Fruit fly (Drosophila melanogaster): ENCODE data around the gene mnd.

The mnd gene

dm6 chr3L:14999284-15000019 is 14.6 kb downstream of the mnd start, which contains the start of the genes mRpL39 and Prosbeta2 (continued):
- TF ChIP-seq CG10669 (GFP tag; optimal IDR thresholded peaks at IDR 0.05) (peak; percentile 29), Sox14 (GFP tag; optimal IDR thresholded peaks at IDR 0.05) (no peak), CG4318 (GFP tag; optimal IDR thresholded peaks at IDR 0.05) (no peak), CG11294 (GFP tag; IDR thresholded peaks at IDR 0.05) (peak; percentile 56; the same call in 1 of the 2 replicates), Smox (GFP tag; optimal IDR thresholded peaks at IDR 0.05) (no peak), dac (GFP tag; optimal IDR thresholded peaks at IDR 0.05) (no peak), CG6808 (GFP tag; optimal IDR thresholded peaks at IDR 0.05) (no peak), Hr38 (GFP tag; optimal IDR thresholded peaks at IDR 0.05) (no peak), salr (GFP tag; optimal IDR thresholded peaks at IDR 0.05) (no peak), Ets21C (GFP tag; optimal IDR thresholded peaks at IDR 0.05) (no peak), cyc (GFP tag; optimal IDR thresholded peaks at IDR 0.05) (peak; percentile 38), Blimp-1 (GFP tag; optimal IDR thresholded peaks at IDR 0.05) (no peak), CG10631 (GFP tag; optimal IDR thresholded peaks at IDR 0.05) (peak; percentile 63), esn (GFP tag; optimal IDR thresholded peaks at IDR 0.05) (peak; percentile 35), CG34406 (GFP tag; optimal IDR thresholded peaks at IDR 0.05) (no peak), CG8119 (GFP tag; IDR thresholded peaks at IDR 0.05) (no peak; the same call in 2 of the 3 replicates), Sox102F (GFP tag; optimal IDR thresholded peaks at IDR 0.05) (no peak), CG8319 (GFP tag; optimal IDR thresholded peaks at IDR 0.05) (no peak), Hr4 (GFP tag; optimal IDR thresholded peaks at IDR 0.05) (no peak), svp (GFP tag) (peak; percentile 55), CG1621 (tag; optimal IDR thresholded peaks at IDR 0.05) (no peak), CG3032 (tag; optimal IDR thresholded peaks at IDR 0.05) (peak; percentile 78), Eip93F (GFP tag; optimal IDR thresholded peaks at IDR 0.05) (no peak), OdsH (GFP tag; optimal IDR thresholded peaks at IDR 0.05) (no peak)

DNA sequence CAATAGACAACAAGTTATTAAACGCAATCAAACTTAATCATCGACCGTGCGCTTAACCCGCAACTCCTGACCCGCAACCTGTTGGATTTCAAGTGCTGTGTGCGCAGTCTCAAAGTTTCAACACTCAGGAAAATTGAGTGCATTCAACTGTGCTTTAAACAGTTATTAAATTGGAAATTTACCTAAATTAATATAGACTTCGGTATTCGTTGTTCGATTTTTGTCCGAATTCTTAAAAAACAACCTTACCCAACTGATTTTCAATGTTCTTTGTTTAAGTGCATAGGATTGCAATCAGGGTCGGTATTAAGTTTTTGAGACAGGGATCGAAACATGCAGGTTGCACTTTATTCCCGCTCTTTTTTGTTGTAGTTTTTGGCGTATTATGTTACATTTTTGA is 20.2 kb downstream of the mnd start:
- TF ChIP-seq fd85E (GFP tag; optimal IDR thresholded peaks at IDR 0.05) (no peak), Met (GFP tag; optimal IDR thresholded peaks at IDR 0.05) (peak; percentile 60), topi (GFP tag; optimal IDR thresholded peaks at IDR 0.05) (peak; percentile 56), CG8632 (GFP tag; optimal IDR thresholded peaks at IDR 0.05) (peak; percentile 6), CG3032 (tag; optimal IDR thresholded peaks at IDR 0.05) (peak; percentile 16), CG6792 (GFP tag; optimal IDR thresholded peaks at IDR 0.05) (peak; percentile 32), salr (GFP tag; optimal IDR thresholded peaks at IDR 0.05) (peak in 1 of 2 experiments; percentile 6), dac (GFP tag; optimal IDR thresholded peaks at IDR 0.05) (peak; percentile 9), CG31627 (GFP tag; optimal IDR thresholded peaks at IDR 0.05) (peak; percentile 39), Sox15 (GFP tag; optimal IDR thresholded peaks at IDR 0.05) (no peak), vri (GFP tag; optimal IDR thresholded peaks at IDR 0.05) (peak; percentile 31), CG11902 (GFP tag; optimal IDR thresholded peaks at IDR 0.05) (no peak), CG32006 (GFP tag; optimal IDR thresholded peaks at IDR 0.05) (no peak), CG10669 (GFP tag; optimal IDR thresholded peaks at IDR 0.05) (peak; percentile 59), spab (GFP tag; optimal IDR thresholded peaks at IDR 0.05) (no peak), ss (GFP tag; optimal IDR thresholded peaks at IDR 0.05) (no peak), acj6 (GFP tag; optimal IDR thresholded peaks at IDR 0.05) (peak; percentile 52), Gug (GFP tag; IDR thresholded peaks at IDR 0.05) (peak; percentile 34; the same call in 1 of the 2 replicates), Hr4 (GFP tag; optimal IDR thresholded peaks at IDR 0.05) (peak; percentile 67), CG9139 (GFP tag; optimal IDR thresholded peaks at IDR 0.05) (no peak), pdm3 (GFP tag; optimal IDR thresholded peaks at IDR 0.05) (peak; percentile 60), lz (GFP tag; optimal IDR thresholded peaks at IDR 0.05) (peak; percentile 55), CG4318 (GFP tag; optimal IDR thresholded peaks at IDR 0.05) (no peak), CG6854 (GFP tag; optimal IDR thresholded peaks at IDR 0.05) (no peak), net (GFP tag; optimal IDR thresholded peaks at IDR 0.05) (peak; percentile 56), dsx (GFP tag; optimal IDR thresholded peaks at IDR 0.05; ENCODE audit: poor library complexity, severe bottlenecking) (no peak), fkh (GFP tag; optimal IDR thresholded peaks at IDR 0.05) (no peak), Hr39 (GFP tag; optimal IDR thresholded peaks at IDR 0.05) (peak; percentile 64), CG8119 (GFP tag; IDR thresholded peaks at IDR 0.05) (peak; percentile 80), Lpt (GFP tag; optimal IDR thresholded peaks at IDR 0.05) (peak; percentile 46), CG7368 (GFP tag; optimal IDR thresholded peaks at IDR 0.05) (peak; percentile 43), esn (GFP tag; optimal IDR thresholded peaks at IDR 0.05) (peak; percentile 66), CG11762 (GFP tag; optimal IDR thresholded peaks at IDR 0.05; ENCODE audit: insufficient read depth) (peak; percentile 59)

Data from whole organism, prepupa.